Worm (Caenorhabditis elegans) whole organism, L2 larva: ENCODE data around the gene zzz-1.

Experiments
- F13H6.1 ChIP-seq: sonication (generic microtip); optimal IDR thresholded peaks from 2 replicates; lab custom pipeline; 2016; ENCODE audit warnings: missing genetic modification characterization, missing compliant biosample characterization
- R02D3.7 ChIP-seq: fragments of 150-350 bp; optimal IDR thresholded peaks from 2 replicates; lab custom pipeline; 2014; ENCODE audit warnings: missing biosample characterization, missing genetic modification characterization
- ZK546.5 ChIP-seq: sonication (generic microtip); optimal IDR thresholded peaks from 2 replicates; lab custom pipeline; 2017; ENCODE audit warnings: missing biosample characterization, missing genetic modification characterization
- alr-1 ChIP-seq: fragments of 150-350 bp; optimal IDR thresholded peaks from 2 replicates; lab custom pipeline; 2014; ENCODE audit warnings: missing biosample characterization, missing genetic modification characterization
- aly-2 ChIP-seq: fragments of 150-350 bp; optimal IDR thresholded peaks from 2 replicates; lab custom pipeline; 2014; ENCODE audit warnings: missing biosample characterization, missing genetic modification characterization
- blmp-1 ChIP-seq: sonication (generic microtip); optimal IDR thresholded peaks from 2 replicates; lab custom pipeline; 2017; ENCODE audit warnings: missing genetic modification characterization, mild to moderate bottlenecking, missing compliant biosample characterization, antibody characterized with exemption, moderate library complexity; ENCODE audit not compliant: insufficient read depth
- ceh-16 ChIP-seq: fragments of 150-350 bp; optimal IDR thresholded peaks from 2 replicates; lab custom pipeline; 2014; ENCODE audit warnings: missing biosample characterization, missing genetic modification characterization
- ceh-82 ChIP-seq: fragments of 150-350 bp; optimal IDR thresholded peaks from 2 replicates; lab custom pipeline; 2014; ENCODE audit warnings: missing biosample characterization, missing genetic modification characterization
- crh-2 ChIP-seq: sonication (generic microtip); optimal IDR thresholded peaks from 2 replicates; lab custom pipeline; 2017; ENCODE audit warnings: missing biosample characterization, missing genetic modification characterization
- dmd-4 ChIP-seq: sonication (generic microtip); optimal IDR thresholded peaks from 2 replicates; lab custom pipeline; 2017; ENCODE audit warnings: missing biosample characterization, missing genetic modification characterization
- elt-1 ChIP-seq: fragments of 150-350 bp; optimal IDR thresholded peaks from 2 replicates; lab custom pipeline; 2014; ENCODE audit warnings: missing biosample characterization, missing genetic modification characterization
- elt-3 ChIP-seq: sonication (generic microtip); optimal IDR thresholded peaks from 2 replicates; lab custom pipeline; 2017; ENCODE audit warnings: missing biosample characterization, missing genetic modification characterization
- gmeb-1 ChIP-seq: fragments of 150-350 bp; optimal IDR thresholded peaks from 2 replicates; lab custom pipeline; 2014; ENCODE audit warnings: missing biosample characterization, missing genetic modification characterization
- lin-11 ChIP-seq: fragments of 150-350 bp; sonication (generic microtip); optimal IDR thresholded peaks from 2 replicates; lab custom pipeline; 2014; ENCODE audit warnings: missing biosample characterization, missing genetic modification characterization, inconsistent platforms, mixed read lengths
- lin-13 ChIP-seq: fragments of 150-350 bp; optimal IDR thresholded peaks from 2 replicates; lab custom pipeline; 2014; ENCODE audit warnings: missing biosample characterization, missing genetic modification reagents, missing genetic modification characterization
- lin-39 ChIP-seq: fragments of 150-350 bp; optimal IDR thresholded peaks from 2 replicates; lab custom pipeline; 2014; ENCODE audit warnings: missing biosample characterization, missing genetic modification reagents, missing genetic modification characterization
- lsy-2 ChIP-seq, 2 experiments: fragments of 150-350 bp in 1 of 2; sonication (generic microtip) in 1 of 2; optimal IDR thresholded peaks; 2 replicates each; lab custom pipeline; 2014 to 2017; ENCODE audit warnings: missing biosample characterization in 2 of 2, missing genetic modification characterization in 2 of 2
- mab-5 ChIP-seq: fragments of 150-350 bp; optimal IDR thresholded peaks from 2 replicates; lab custom pipeline; 2014; ENCODE audit warnings: missing biosample characterization, missing genetic modification characterization
- mbf-1 ChIP-seq: sonication (generic microtip); optimal IDR thresholded peaks from 2 replicates; lab custom pipeline; 2017; ENCODE audit warnings: missing biosample characterization, missing genetic modification characterization
- mdl-1 ChIP-seq, 2 experiments: fragments of 150-350 bp in 1 of 2; sonication (generic microtip) in 1 of 2; optimal IDR thresholded peaks; 2 replicates each; lab custom pipeline; 2017; ENCODE audit warnings: missing biosample characterization in 2 of 2, missing genetic modification characterization in 2 of 2
- nhr-10 ChIP-seq: sonication (generic microtip); optimal IDR thresholded peaks from 2 replicates; lab custom pipeline; 2017; ENCODE audit warnings: missing biosample characterization, missing genetic modification characterization
- nhr-11 ChIP-seq: fragments of 150-350 bp; optimal IDR thresholded peaks from 2 replicates; lab custom pipeline; 2014; ENCODE audit warnings: missing biosample characterization, missing genetic modification characterization
- nhr-12 ChIP-seq: fragments of 150-350 bp; optimal IDR thresholded peaks from 2 replicates; lab custom pipeline; 2014; ENCODE audit warnings: missing biosample characterization, missing genetic modification characterization
- nhr-129 ChIP-seq: fragments of 150-350 bp; optimal IDR thresholded peaks from 2 replicates; lab custom pipeline; 2014; ENCODE audit warnings: missing biosample characterization, missing genetic modification characterization
- peb-1 ChIP-seq: fragments of 150-350 bp; optimal IDR thresholded peaks from 2 replicates; lab custom pipeline; 2014; ENCODE audit warnings: missing biosample characterization, missing genetic modification characterization
- sem-4 ChIP-seq: fragments of 150-350 bp; optimal IDR thresholded peaks from 2 replicates; lab custom pipeline; 2014; ENCODE audit warnings: missing biosample characterization, missing genetic modification reagents, missing genetic modification characterization
- sma-3 ChIP-seq: sonication (generic microtip); optimal IDR thresholded peaks from 2 replicates; lab custom pipeline; 2016; ENCODE audit warnings: missing genetic modification reagents, missing genetic modification characterization, missing compliant biosample characterization
- sma-9 ChIP-seq, 2 experiments: fragments of 150-350 bp in 1 of 2; sonication (generic microtip) in 1 of 2; optimal IDR thresholded peaks; 2 replicates each; lab custom pipeline; 2014 to 2016; ENCODE audit warnings: missing genetic modification characterization in 2 of 2, mild to moderate bottlenecking in 1 of 2, missing biosample characterization in 1 of 2, missing compliant biosample characterization in 1 of 2, missing genetic modification reagents in 1 of 2, moderate library complexity in 1 of 2
- snpc-4 ChIP-seq: fragments of 150-350 bp; optimal IDR thresholded peaks from 2 replicates; lab custom pipeline; 2014; ENCODE audit warnings: missing biosample characterization, missing genetic modification characterization
- unc-55 ChIP-seq: fragments of 150-350 bp; sonication (generic microtip); optimal IDR thresholded peaks from 3 replicates; lab custom pipeline; 2014; ENCODE audit warnings: missing biosample characterization, missing genetic modification reagents, missing genetic modification characterization
- unc-62 ChIP-seq: fragments of 150-350 bp; optimal IDR thresholded peaks from 2 replicates; lab custom pipeline; 2014; ENCODE audit warnings: missing biosample characterization, missing genetic modification reagents, missing genetic modification characterization
- zag-1 ChIP-seq: fragments of 150-350 bp; optimal IDR thresholded peaks from 2 replicates; lab custom pipeline; 2014; ENCODE audit warnings: missing biosample characterization, missing genetic modification characterization
- ztf-1 ChIP-seq: fragments of 200-800 bp; sonication (Bioruptor generic); conservative IDR thresholded peaks from 2 replicates; pipeline ENCODE4 v1.3.6; 2022; ENCODE audit warnings: missing genetic modification characterization, missing compliant biosample characterization
- ztf-4 ChIP-seq: fragments of 150-350 bp; optimal IDR thresholded peaks from 2 replicates; lab custom pipeline; 2014; ENCODE audit warnings: missing biosample characterization, missing genetic modification characterization

zzz-1 gene

ce11 chrV:10925658-10926057 lies 16.7 kb upstream of the zzz-1 start:
- TF ChIP-seq peb-1 = no peak
- TF ChIP-seq lin-11 (tag; lab: Kevin White, UChicago) = peak; percentile 35
- no peak for TF ChIP-seq lsy-2 (tag; optimal IDR thresholded peaks at IDR 0.05; lab: Kevin White, UChicago)
- TF ChIP-seq nhr-129 = no peak
- TF ChIP-seq F13H6.1 = no peak
- no peak for TF ChIP-seq mbf-1 (tag; lab: Kevin White, UChicago)
- no peak for TF ChIP-seq ztf-4

- TF ChIP-seq mab-5 (tag; lab: Kevin White, UChicago) = no peak
- TF ChIP-seq lin-11 (tag; lab: Kevin White, UChicago) = peak; percentile 12
These were observed 15.8 kb upstream of the zzz-1 start, which contains the start of gene F58B4.6 for ce11 chrV:10924731-10925130. TSS of gene F58B4.6 (plus strand) at chrV:10925031.

DNA sequence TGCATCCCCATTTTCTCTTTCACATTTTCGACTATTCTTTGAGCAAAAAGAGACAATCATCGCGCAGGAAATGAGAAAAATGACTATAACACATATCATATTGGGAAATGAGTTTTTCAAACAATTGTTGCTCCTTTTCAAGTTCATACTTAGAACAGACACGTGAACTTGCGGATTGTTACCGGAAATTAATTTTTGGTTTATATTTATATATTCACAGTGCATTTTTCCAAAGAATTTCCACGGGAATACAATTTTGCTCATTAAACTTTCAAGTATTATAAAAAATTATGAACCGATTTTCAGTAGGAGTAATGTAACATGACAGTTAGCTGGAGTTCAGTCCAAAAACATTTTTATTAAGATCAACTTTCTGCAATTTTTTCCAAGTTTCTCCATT lies 14.3 kb upstream of the zzz-1 start, which contains the start of gene F58B4.7:
F58B4.7 (minus strand) TSS at position 101 of the 400 bp plus-strand sequence.
- no peak for TF ChIP-seq lin-11 (tag; lab: Kevin White, UChicago)
- no peak for TF ChIP-seq F13H6.1
- no peak for TF ChIP-seq aly-2 (tag; lab: Kevin White, UChicago)
- TF ChIP-seq dmd-4 (tag; lab: Kevin White, UChicago) = no peak
- no peak for TF ChIP-seq lin-39 (tag; lab: Kevin White, UChicago)
- TF ChIP-seq gmeb-1 (tag; lab: Kevin White, UChicago) = no peak
- TF ChIP-seq nhr-129 = no peak
- no peak for TF ChIP-seq nhr-10 (tag; lab: Kevin White, UChicago)
- TF ChIP-seq nhr-12 = no peak
- TF ChIP-seq ztf-1 = no peak
- no peak for TF ChIP-seq ceh-16 (tag; lab: Kevin White, UChicago)
- no peak for TF ChIP-seq zag-1 (tag; lab: Kevin White, UChicago)
- TF ChIP-seq alr-1 (tag; lab: Kevin White, UChicago) = no peak
- TF ChIP-seq sma-3 (GFP tag; lab: Kevin White, UChicago) = no peak
- TF ChIP-seq snpc-4 (tag; lab: Kevin White, UChicago) = no peak
- no peak for TF ChIP-seq mab-5 (tag; lab: Kevin White, UChicago)
- no peak for TF ChIP-seq mdl-1 (tag; optimal IDR thresholded peaks at IDR 0.05; lab: Kevin White, UChicago)
- TF ChIP-seq blmp-1 (tag; lab: Kevin White, UChicago) = no peak

DNA sequence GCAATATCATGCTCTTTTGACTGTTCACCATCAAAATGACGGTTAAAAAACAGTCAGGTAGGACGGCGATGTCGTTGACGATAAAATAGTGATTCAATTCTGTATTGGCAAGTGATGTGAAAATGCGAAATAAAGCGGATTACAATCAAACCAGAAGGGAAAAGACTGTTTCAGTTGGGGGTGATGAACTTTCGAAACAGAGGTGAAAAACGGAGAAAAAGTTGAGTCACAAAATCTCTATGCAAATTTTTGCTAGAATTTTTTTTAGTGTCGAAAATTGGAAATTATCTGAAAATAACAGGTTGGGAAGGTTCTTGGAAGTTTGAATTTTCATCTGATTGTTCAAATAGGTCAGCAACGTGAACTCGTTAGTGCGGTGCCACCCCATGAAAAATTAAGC lies 12.8 kb upstream of the zzz-1 start, which contains the start of gene nas-31:
nas-31 (minus strand) TSS at position 101 of the 400 bp plus-strand sequence.
- TF ChIP-seq unc-55 (GFP tag; lab: Kevin White, UChicago) = no peak

DNA sequence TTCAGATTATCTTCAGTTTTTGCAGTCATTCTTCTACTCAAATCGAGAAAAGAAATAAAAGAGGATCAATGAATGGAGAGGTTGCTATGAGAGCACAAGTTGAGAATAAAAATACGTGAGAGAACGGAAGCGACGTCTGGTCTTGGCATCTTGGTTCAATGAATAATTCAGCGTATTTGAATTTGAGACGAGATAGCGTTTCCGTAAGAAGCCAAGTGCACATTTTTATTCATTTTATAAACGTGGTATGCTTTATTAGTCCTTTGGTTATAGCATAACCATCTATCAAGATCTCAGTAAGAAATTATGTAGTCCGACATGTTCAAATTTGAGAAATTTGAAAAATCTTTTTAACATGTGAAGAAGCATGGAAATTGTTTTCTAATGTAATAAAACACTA lies 9.4 kb upstream of the zzz-1 start, which contains the start of gene F58B4.2:
F58B4.2 (minus strand) TSS at position 101 of the 400 bp plus-strand sequence.
- no peak for TF ChIP-seq lsy-2 (tag; optimal IDR thresholded peaks at IDR 0.05; lab: Kevin White, UChicago)
- TF ChIP-seq ceh-82 (tag; lab: Kevin White, UChicago) = no peak
- no peak for TF ChIP-seq elt-1 (tag; lab: Kevin White, UChicago)
- TF ChIP-seq lin-13 (GFP tag; lab: Kevin White, UChicago) = no peak
- no peak for TF ChIP-seq crh-2 (tag; lab: Kevin White, UChicago)
- no peak for TF ChIP-seq elt-3
- no peak for TF ChIP-seq sem-4 (tag; lab: Kevin White, UChicago)
- no peak for TF ChIP-seq dmd-4 (tag; lab: Kevin White, UChicago)
- no peak for TF ChIP-seq alr-1 (tag; lab: Kevin White, UChicago)
- no peak for TF ChIP-seq mab-5 (tag; lab: Kevin White, UChicago)
- TF ChIP-seq lin-11 (tag; lab: Kevin White, UChicago) = no peak
- TF ChIP-seq unc-62 (GFP tag; lab: Kevin White, UChicago) = no peak
- TF ChIP-seq snpc-4 (tag; lab: Kevin White, UChicago) = no peak
- no peak for TF ChIP-seq ztf-1
- TF ChIP-seq gmeb-1 (tag; lab: Kevin White, UChicago) = no peak
- TF ChIP-seq nhr-11 = no peak
- TF ChIP-seq R02D3.7 (tag; lab: Kevin White, UChicago) = no peak

ce11 chrV:10915922-10916321 lies 7.0 kb upstream of the zzz-1 start:
- TF ChIP-seq nhr-129 = peak; percentile 63
- no peak for TF ChIP-seq ZK546.5 (tag; lab: Kevin White, UChicago)
- peak; percentile 12 for TF ChIP-seq sma-9 (GFP tag; optimal IDR thresholded peaks at IDR 0.05; lab: Kevin White, UChicago)
- no peak for TF ChIP-seq sma-9 (tag; optimal IDR thresholded peaks at IDR 0.05; lab: Kevin White, UChicago)
- peak; percentile 34 for TF ChIP-seq F13H6.1
- no peak for TF ChIP-seq ceh-82 (tag; lab: Kevin White, UChicago)
